Worm (Caenorhabditis elegans): Measurements from ENCODE around the gene gar-2.

gar-2 gene

DNA sequence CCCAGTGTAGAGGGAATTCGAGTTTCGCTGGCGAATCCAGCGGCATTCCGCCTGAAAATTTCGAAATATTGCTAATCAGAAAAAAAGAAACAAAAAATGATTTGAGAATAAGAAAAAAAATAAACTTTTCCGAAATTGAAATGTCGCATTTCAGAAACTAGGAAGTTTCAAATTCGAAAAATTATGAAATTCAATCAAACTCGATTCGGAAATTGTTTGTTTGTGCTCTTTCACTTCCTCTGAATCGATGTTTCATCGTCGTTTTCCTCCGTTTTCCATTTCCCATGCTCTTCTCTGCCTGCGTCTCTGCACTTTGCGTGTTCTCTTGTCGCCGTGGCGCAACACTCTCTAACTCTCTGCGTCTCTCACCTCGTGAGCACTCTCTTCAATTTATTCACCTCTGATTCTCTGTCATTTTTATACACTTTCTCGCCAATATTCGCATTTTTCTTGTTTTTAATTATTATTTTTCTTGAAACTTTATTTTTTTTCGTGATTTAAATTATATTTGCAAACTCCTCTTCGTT lies 30.8 kb upstream of the gar-2 start, which contains the start of gene C18F10.7 (continued):
- no peak for TF ChIP-seq sea-2 (GFP tag; IDR thresholded peaks at IDR 0.05)
- TF ChIP-seq dox-1 (GFP tag; IDR thresholded peaks at IDR 0.05): peak; percentile 82
- TF ChIP-seq F33H1.4 (GFP tag; IDR thresholded peaks at IDR 0.05): peak; percentile 47
- peak; percentile 68 for TF ChIP-seq zfh-2 (GFP tag; conservative IDR thresholded peaks at IDR 0.05)
- peak; percentile 36 for TF ChIP-seq athp-1 (tag; optimal IDR thresholded peaks at IDR 0.05)
- TF ChIP-seq snpc-1.3 (tag; optimal IDR thresholded peaks at IDR 0.05; ENCODE audit: insufficient read depth): peak; percentile 83
- TF ChIP-seq F49E8.2 (tag; optimal IDR thresholded peaks at IDR 0.05; ENCODE audit: insufficient read depth): peak; percentile 49
- no peak for TF ChIP-seq F10E7.11 (tag; optimal IDR thresholded peaks at IDR 0.05)
- TF ChIP-seq xnd-1 (tag; optimal IDR thresholded peaks at IDR 0.05): peak; percentile 61
- TF ChIP-seq mcd-1 (GFP tag; IDR thresholded peaks at IDR 0.05): peak; percentile 66; the same call in 1 of the 2 replicates
- no peak for TF ChIP-seq lir-1 (GFP tag; conservative IDR thresholded peaks at IDR 0.05)
- TF ChIP-seq nfya-1 (tag; optimal IDR thresholded peaks at IDR 0.05; ENCODE audit: borderline replicate concordance, insufficient read depth): no peak
- TF ChIP-seq ztf-18 (tag; optimal IDR thresholded peaks at IDR 0.05): peak; percentile 33
- peak; percentile 54; the same call in 1 of the 2 replicates for TF ChIP-seq cebp-1 (GFP tag; IDR thresholded peaks at IDR 0.05)
- TF ChIP-seq cebp-1 (tag; optimal IDR thresholded peaks at IDR 0.05): peak; percentile 86
- peak; percentile 38 for TF ChIP-seq tbp1 (GFP tag; optimal IDR thresholded peaks at IDR 0.05)
- no peak for TF ChIP-seq repo-1 (tag; optimal IDR thresholded peaks at IDR 0.05)
- TF ChIP-seq rcor-1 (GFP tag; IDR thresholded peaks at IDR 0.05): no peak
- TF ChIP-seq him-1 (tag; optimal IDR thresholded peaks at IDR 0.05): peak; percentile 2

DNA sequence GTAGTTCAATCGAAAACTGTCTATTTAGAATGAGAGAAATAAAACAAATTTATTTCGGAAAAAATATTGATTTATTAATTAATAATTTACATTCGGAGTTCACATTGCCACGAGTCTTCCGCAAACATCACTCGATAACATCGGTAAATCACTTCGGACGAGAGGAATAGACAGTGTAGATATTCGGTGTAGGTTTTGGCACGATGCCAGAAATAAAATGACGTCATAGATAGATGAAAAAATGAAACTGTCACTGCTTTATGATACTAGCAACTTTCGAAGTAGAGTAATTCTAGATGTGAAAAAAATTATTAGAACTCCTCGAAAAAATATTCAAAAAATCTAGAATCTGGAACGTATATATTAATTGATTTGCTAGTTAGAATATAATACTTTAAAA lies 29.7 kb upstream of the gar-2 start:
- TF ChIP-seq unc-130 (GFP tag; optimal IDR thresholded peaks at IDR 0.05) (no peak), hmg-1.2 (GFP tag; IDR thresholded peaks at IDR 0.05) (peak; percentile 20; the same call in 1 of the 2 replicates), C06A6.2 (GFP tag; conservative IDR thresholded peaks at IDR 0.05) (no peak), hmg-20 (GFP tag; IDR thresholded peaks at IDR 0.05) (no peak), rec-8 (tag; optimal IDR thresholded peaks at IDR 0.05) (no peak), ceh-27 (GFP tag; optimal IDR thresholded peaks at IDR 0.05) (no peak), F57C9.4 (tag; optimal IDR thresholded peaks at IDR 0.05) (no peak), atf-7 (tag; optimal IDR thresholded peaks at IDR 0.05) (peak; percentile 3)

DNA sequence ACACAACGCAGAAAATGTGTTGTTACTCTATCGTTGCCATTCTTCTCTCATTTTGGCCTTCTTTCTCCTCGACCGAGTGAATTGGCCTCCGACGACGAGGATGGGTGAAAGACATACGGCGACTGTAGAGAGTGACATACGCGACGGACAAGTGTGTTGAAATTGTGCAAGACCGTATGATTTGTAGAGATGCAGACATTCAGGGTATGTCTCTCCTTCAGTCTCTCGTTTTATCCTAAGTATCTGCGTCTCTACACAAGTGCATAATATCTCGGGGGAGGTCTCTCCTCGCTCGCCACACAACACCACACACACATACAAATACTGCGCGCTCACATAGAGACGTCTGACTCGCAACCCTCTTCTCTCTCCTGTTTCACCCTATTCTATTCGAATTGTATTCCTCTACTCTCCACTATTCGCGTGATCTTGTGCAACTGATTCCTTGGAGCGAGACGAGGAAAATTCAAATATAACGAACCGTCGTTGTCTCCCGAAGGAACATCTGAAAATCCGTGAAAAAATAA lies 29.0 kb upstream of the gar-2 start, which contains the start of gene hmg-1.2:
Gene hmg-1.2, plus strand, starts transcription at position 311 of the 527 bp plus-strand sequence.
- 0 out of 2 replicates have a peak, but pooled peaks have one; percentile 35 for TF ChIP-seq egl-18 (GFP tag; IDR thresholded peaks at IDR 0.05)
- no peak; the same call in 1 of the 2 replicates for TF ChIP-seq ekl-4 (GFP tag; IDR thresholded peaks at IDR 0.05)
- TF ChIP-seq egrh-3 (GFP tag; IDR thresholded peaks at IDR 0.05): 0 out of 2 replicates have a peak, but pooled peaks have one; percentile 32
- TF ChIP-seq madf-6 (GFP tag; IDR thresholded peaks at IDR 0.05): peak; percentile 38; the same call in 1 of the 2 replicates
- peak; percentile 47 for TF ChIP-seq somi-1 (GFP tag; optimal IDR thresholded peaks at IDR 0.05)
- TF ChIP-seq unc-130 (GFP tag; optimal IDR thresholded peaks at IDR 0.05): no peak
- no peak for TF ChIP-seq ets-4 (GFP tag; optimal IDR thresholded peaks at IDR 0.05)
- no peak for TF ChIP-seq zfh-2 (GFP tag; conservative IDR thresholded peaks at IDR 0.05)
- no peak for TF ChIP-seq madf-3 (GFP tag; IDR thresholded peaks at IDR 0.05)
- TF ChIP-seq rec-8 (tag; optimal IDR thresholded peaks at IDR 0.05): no peak
- peak; percentile 65 for TF ChIP-seq K12H6.12 (tag; optimal IDR thresholded peaks at IDR 0.05)
- peak; percentile 69 for TF ChIP-seq ztf-26 (tag; optimal IDR thresholded peaks at IDR 0.05)
- no peak for TF ChIP-seq bed-2 (GFP tag; IDR thresholded peaks at IDR 0.05)
- TF ChIP-seq B0261.1 (tag; optimal IDR thresholded peaks at IDR 0.05): no peak
- TF ChIP-seq egl-44 (GFP tag; IDR thresholded peaks at IDR 0.05): no peak
- TF ChIP-seq C06A6.2 (GFP tag; conservative IDR thresholded peaks at IDR 0.05): 0 out of 2 replicates have a peak, but pooled peaks have one; percentile 48
- no peak for TF ChIP-seq F10E7.11 (tag; optimal IDR thresholded peaks at IDR 0.05)
- TF ChIP-seq rcor-1 (GFP tag; IDR thresholded peaks at IDR 0.05): peak; percentile 47; the same call in 1 of the 2 replicates
- TF ChIP-seq pha-4 (tag; optimal IDR thresholded peaks at IDR 0.05): peak; percentile 25
- TF ChIP-seq attf-5 (GFP tag; optimal IDR thresholded peaks at IDR 0.05): peak; percentile 62
- TF ChIP-seq atf-7 (tag; optimal IDR thresholded peaks at IDR 0.05): peak; percentile 67
- TF ChIP-seq dox-1 (GFP tag; IDR thresholded peaks at IDR 0.05): peak; percentile 73
- TF ChIP-seq lir-1 (GFP tag; conservative IDR thresholded peaks at IDR 0.05): no peak
- peak; percentile 49 for TF ChIP-seq nhr-90 (tag; optimal IDR thresholded peaks at IDR 0.05)
- peak; percentile 18 for TF ChIP-seq ztf-18 (tag; optimal IDR thresholded peaks at IDR 0.05)
- TF ChIP-seq let-607 (tag; optimal IDR thresholded peaks at IDR 0.05): peak in 1 of 2 experiments; percentile 29

All from whole organism, young adult.